Fruit fly (Drosophila melanogaster) whole organism, embryonic: ENCODE measurements around the gene bon.
A peak's percentile ranks its signal among the peaks of the same experiment; 100 is the strongest.

Experiments
- Antp ChIP-seq: fragments of 200-800 bp; sonication (Bioruptor generic); optimal IDR thresholded peaks from 3 replicates; lab custom pipeline; 2016; ENCODE audit warnings: missing biosample characterization, missing genetic modification characterization
- Awh ChIP-seq: fragments of 200-800 bp; sonication (Bioruptor generic); IDR thresholded peaks from 2 replicates; pipeline ENCODE4, ENCODE4 v1.3.6; 2022; ENCODE audit warnings: missing biosample characterization, missing genetic modification characterization
- CG10366 ChIP-seq: fragments of 200-800 bp; sonication (Bioruptor generic); IDR thresholded peaks from 2 replicates; pipeline ENCODE4 v1.3.6; 2022; ENCODE audit warnings: missing biosample characterization, missing genetic modification characterization
- CG1233 ChIP-seq: fragments of 200-800 bp; sonication (Bioruptor generic); optimal IDR thresholded peaks from 4 replicates; lab custom pipeline; 2018; ENCODE audit warnings: missing biosample characterization, mild to moderate bottlenecking, missing genetic modification characterization
- CG12769 ChIP-seq: fragments of 200-800 bp; sonication (Bioruptor generic); optimal IDR thresholded peaks from 2 replicates; lab custom pipeline; 2019; ENCODE audit warnings: missing biosample characterization, mild to moderate bottlenecking, missing genetic modification characterization, moderate library complexity
- CG13424 ChIP-seq: fragments of 200-800 bp; sonication (Bioruptor generic); optimal IDR thresholded peaks from 2 replicates; lab custom pipeline; 2019; ENCODE audit warnings: missing biosample characterization, mild to moderate bottlenecking, missing genetic modification characterization, moderate library complexity
- CG17568 ChIP-seq: fragments of 200-800 bp; sonication (Bioruptor generic); optimal IDR thresholded peaks from 2 replicates; lab custom pipeline; 2018; ENCODE audit warnings: missing biosample characterization, mild to moderate bottlenecking, missing genetic modification characterization, moderate library complexity
- CG1832 ChIP-seq: fragments of 200-800 bp; sonication (Bioruptor generic); optimal IDR thresholded peaks from 2 replicates; lab custom pipeline; 2017; ENCODE audit warnings: missing biosample characterization, mild to moderate bottlenecking, missing genetic modification characterization, inconsistent platforms
- CG2199 ChIP-seq: fragments of 200-800 bp; sonication (Bioruptor generic); IDR thresholded peaks from 3 replicates; pipeline ENCODE4 v1.3.6; 2022; ENCODE audit warnings: missing biosample characterization, missing genetic modification characterization
- CG2678 ChIP-seq: fragments of 200-800 bp; sonication (Bioruptor generic); optimal IDR thresholded peaks from 3 replicates; lab custom pipeline; 2019; ENCODE audit warnings: missing biosample characterization, mild to moderate bottlenecking, missing genetic modification characterization, moderate library complexity
- CG43689 ChIP-seq: fragments of 200-800 bp; sonication (Bioruptor generic); IDR thresholded peaks from 2 replicates; pipeline ENCODE4 v1.3.6; 2022; ENCODE audit warnings: missing biosample characterization, missing genetic modification characterization
- CG4424 ChIP-seq: fragments of 200-800 bp; sonication (Bioruptor generic); optimal IDR thresholded peaks from 3 replicates; lab custom pipeline; 2016; ENCODE audit warnings: missing biosample characterization, missing genetic modification characterization
- CG5180 ChIP-seq: fragments of 200-800 bp; sonication (Bioruptor generic); optimal IDR thresholded peaks from 3 replicates; lab custom pipeline; 2017; ENCODE audit warnings: missing biosample characterization, missing genetic modification characterization, mild to moderate bottlenecking, moderate library complexity, missing genetic modification reagents
- Camta ChIP-seq: fragments of 200-800 bp; sonication (Bioruptor generic); optimal IDR thresholded peaks from 2 replicates; lab custom pipeline; 2016; ENCODE audit warnings: missing biosample characterization, missing genetic modification characterization
- CoRest ChIP-seq: fragments of 200-800 bp; sonication (Bioruptor generic); optimal IDR thresholded peaks from 3 replicates; lab custom pipeline; 2018; ENCODE audit warnings: missing biosample characterization, mild to moderate bottlenecking, missing genetic modification characterization, moderate library complexity
- D19B ChIP-seq: fragments of 200-800 bp; sonication (Bioruptor generic); optimal IDR thresholded peaks from 2 replicates; lab custom pipeline; 2017; ENCODE audit warnings: missing biosample characterization, mild to moderate bottlenecking, missing genetic modification characterization
- HLH4C ChIP-seq: fragments of 200-800 bp; sonication (Bioruptor generic); IDR thresholded peaks from 3 replicates; pipeline ENCODE4 v1.3.6; 2022; ENCODE audit warnings: missing biosample characterization, missing genetic modification characterization; ENCODE audit not compliant: partially characterized antibody
- Hand ChIP-seq: fragments of 200-800 bp; sonication (Bioruptor generic); optimal IDR thresholded peaks from 2 replicates; lab custom pipeline; 2017; ENCODE audit warnings: mild to moderate bottlenecking, missing biosample characterization, missing genetic modification reagents, missing genetic modification characterization
- Hmr ChIP-seq: fragments of 200-800 bp; sonication (Bioruptor generic); optimal IDR thresholded peaks from 3 replicates; lab custom pipeline; 2017; ENCODE audit warnings: mild to moderate bottlenecking, missing biosample characterization, missing genetic modification reagents, missing genetic modification characterization
- Hr78 ChIP-seq, 2 experiments: fragments of 200-800 bp in 1 of 2; fragments of >200 bp in 1 of 2; sonication (Bioruptor generic) in 1 of 2; optimal IDR thresholded peaks; 2 replicates each; lab custom pipeline; 2017 to 2019; ENCODE audit warnings: missing biosample characterization in 2 of 2, missing genetic modification characterization in 2 of 2, mild to moderate bottlenecking in 1 of 2, moderate library complexity in 1 of 2
- Lpt ChIP-seq: fragments of >200 bp; optimal IDR thresholded peaks from 2 replicates; lab custom pipeline; 2018; ENCODE audit warnings: missing biosample characterization, missing genetic modification characterization
- Rx ChIP-seq: fragments of 200-800 bp; sonication (Bioruptor generic); IDR thresholded peaks from 2 replicates; pipeline ENCODE4 v1.3.6; 2022; ENCODE audit warnings: missing biosample characterization, missing genetic modification characterization
- Side ChIP-seq: fragments of 200-800 bp; sonication (Bioruptor generic); optimal IDR thresholded peaks from 2 replicates; lab custom pipeline; 2016; ENCODE audit warnings: missing biosample characterization, missing genetic modification characterization
- Sry-β ChIP-seq: fragments of 200-800 bp; sonication (Bioruptor generic); optimal IDR thresholded peaks from 2 replicates; lab custom pipeline; 2018; ENCODE audit warnings: missing biosample characterization, mild to moderate bottlenecking, missing genetic modification characterization, moderate library complexity
- Taf1 ChIP-seq: fragments of 200-800 bp; sonication (Bioruptor generic); IDR thresholded peaks from 2 replicates; pipeline ENCODE4 v1.3.6; 2022; ENCODE audit warnings: missing biosample characterization, missing genetic modification characterization
- Vsx1 ChIP-seq: fragments of 200-800 bp; sonication (Bioruptor generic); optimal IDR thresholded peaks from 2 replicates; lab custom pipeline; 2017; ENCODE audit warnings: missing biosample characterization, mild to moderate bottlenecking, missing genetic modification characterization, missing genetic modification reagents
- Xbp1 ChIP-seq: fragments of 200-800 bp; sonication (Bioruptor generic); optimal IDR thresholded peaks from 3 replicates; lab custom pipeline; 2016; ENCODE audit warnings: missing biosample characterization, mild to moderate bottlenecking, missing genetic modification characterization
- ara ChIP-seq: fragments of 200-800 bp; sonication (Bioruptor generic); IDR thresholded peaks from 2 replicates; pipeline ENCODE4 v1.3.6; 2022; ENCODE audit warnings: missing biosample characterization, missing genetic modification characterization
- bbx ChIP-seq: fragments of 200-800 bp; sonication (Bioruptor generic); IDR thresholded peaks from 2 replicates; pipeline ENCODE4 v1.3.6; 2022; ENCODE audit warnings: missing biosample characterization, missing genetic modification characterization; ENCODE audit not compliant: partially characterized antibody
- btn ChIP-seq: fragments of 200-800 bp; sonication (Bioruptor generic); optimal IDR thresholded peaks from 2 replicates; lab custom pipeline; 2016; ENCODE audit warnings: missing biosample characterization, missing genetic modification characterization
- disco-r ChIP-seq: fragments of 200-800 bp; sonication (Bioruptor generic); optimal IDR thresholded peaks from 2 replicates; lab custom pipeline; 2016; ENCODE audit warnings: missing biosample characterization, missing genetic modification characterization
- gce ChIP-seq: fragments of 200-800 bp; sonication (Bioruptor generic); IDR thresholded peaks from 3 replicates; pipeline ENCODE4 v1.3.6; 2022; ENCODE audit warnings: missing biosample characterization, missing genetic modification characterization
- lbe ChIP-seq: fragments of 200-800 bp; sonication (Bioruptor generic); optimal IDR thresholded peaks from 2 replicates; lab custom pipeline; 2016; ENCODE audit warnings: missing biosample characterization, mild to moderate bottlenecking, missing genetic modification characterization
- mam ChIP-seq: fragments of 200-800 bp; sonication (Bioruptor generic); optimal IDR thresholded peaks from 3 replicates; lab custom pipeline; 2016; ENCODE audit warnings: missing biosample characterization, missing genetic modification characterization
- nau ChIP-seq: fragments of 200-800 bp; sonication (Bioruptor generic); optimal IDR thresholded peaks from 3 replicates; lab custom pipeline; 2017; ENCODE audit warnings: missing biosample characterization, mild to moderate bottlenecking, missing genetic modification characterization, missing genetic modification reagents
- odd ChIP-seq: fragments of 200-800 bp; sonication (Bioruptor generic); optimal IDR thresholded peaks from 2 replicates; lab custom pipeline; 2017; ENCODE audit warnings: missing biosample characterization, mild to moderate bottlenecking, missing genetic modification characterization
- org-1 ChIP-seq: fragments of 200-800 bp; sonication (Bioruptor generic); optimal IDR thresholded peaks from 2 replicates; lab custom pipeline; 2017; ENCODE audit warnings: missing biosample characterization, missing genetic modification characterization
- p53 ChIP-seq: fragments of 200-800 bp; sonication (Bioruptor generic); optimal IDR thresholded peaks from 2 replicates; lab custom pipeline; 2016; ENCODE audit warnings: missing biosample characterization, missing genetic modification characterization
- row ChIP-seq: fragments of 200-800 bp; sonication (Bioruptor generic); IDR thresholded peaks from 3 replicates; pipeline ENCODE4 v1.3.6; 2022; ENCODE audit warnings: missing biosample characterization, missing genetic modification characterization
- sob ChIP-seq: fragments of 200-800 bp; sonication (Bioruptor generic); IDR thresholded peaks from 2 replicates; pipeline ENCODE4 v1.3.6; 2022; ENCODE audit warnings: missing biosample characterization, missing genetic modification characterization
- sug ChIP-seq: fragments of 200-800 bp; optimal IDR thresholded peaks from 2 replicates; lab custom pipeline; 2019; ENCODE audit warnings: missing biosample characterization, mild to moderate bottlenecking, missing genetic modification characterization, moderate library complexity
- tap ChIP-seq: fragments of 200-800 bp; optimal IDR thresholded peaks from 3 replicates; lab custom pipeline; 2019; ENCODE audit warnings: missing biosample characterization, mild to moderate bottlenecking, missing genetic modification characterization, moderate library complexity
- tin ChIP-seq: fragments of 200-800 bp; sonication (Bioruptor generic); optimal IDR thresholded peaks from 3 replicates; lab custom pipeline; 2016; ENCODE audit warnings: missing biosample characterization, missing genetic modification characterization
- unpg ChIP-seq: fragments of 200-800 bp; sonication (Bioruptor generic); optimal IDR thresholded peaks from 3 replicates; lab custom pipeline; 2018; ENCODE audit warnings: missing biosample characterization, mild to moderate bottlenecking, missing genetic modification characterization, moderate library complexity
- usp ChIP-seq: fragments of >200 bp; optimal IDR thresholded peaks from 2 replicates; lab custom pipeline; 2017; ENCODE audit warnings: missing biosample characterization, missing genetic modification characterization

The bon gene

dm6 chr3R:20549017-20549854 lies 43.7 kb upstream of the bon start (continued):
- no peak for TF ChIP-seq p53 (GFP tag; lab: Kevin White, UChicago)
- no peak for TF ChIP-seq Hmr (GFP tag; lab: Kevin White, UChicago)
- TF ChIP-seq bbx (GFP tag; lab: Robert Waterston, UW): no peak

- TF ChIP-seq Lpt (GFP tag; lab: Kevin White, UChicago) (no peak), Antp (peak; percentile 34), tap (tag; lab: Kevin White, UChicago) (peak; percentile 80), CoRest (peak; percentile 90), Hr78 (GFP tag; optimal IDR thresholded peaks at IDR 0.05; lab: Kevin White, UChicago) (peak in 1 of 2 experiments; percentile 58), Side (GFP tag; lab: Kevin White, UChicago) (no peak), sug (tag; lab: Kevin White, UChicago) (peak; percentile 87), disco-r (no peak), HLH4C (no peak), unpg (peak; percentile 88), CG1233 (GFP tag; lab: Kevin White, UChicago) (peak; percentile 80), CG1832 (GFP tag; lab: Kevin White, UChicago) (no peak), ara (GFP tag; lab: Robert Waterston, UW) (peak; percentile 84), row (GFP tag; lab: Robert Waterston, UW) (peak; percentile 97), nau (GFP tag; lab: Kevin White, UChicago) (peak; percentile 62), gce (GFP tag; lab: Robert Waterston, UW) (0 out of 3 replicates have a peak, but pooled peaks have one; percentile 20), lbe (GFP tag; lab: Kevin White, UChicago) (peak; percentile 63), odd (GFP tag; lab: Kevin White, UChicago) (peak; percentile 81), CG2199 (GFP tag; lab: Robert Waterston, UW) (no peak; the same call in 2 of the 3 replicates), tin (GFP tag; lab: Kevin White, UChicago) (peak; percentile 85), btn (no peak), usp (no peak), CG12769 (tag; lab: Kevin White, UChicago) (peak; percentile 39), org-1 (peak; percentile 72), sob (peak; percentile 84), Hand (GFP tag; lab: Kevin White, UChicago) (peak; percentile 77), Camta (GFP tag; lab: Kevin White, UChicago) (no peak), Taf1 (GFP tag; lab: Robert Waterston, UW) (peak; percentile 48; the same call in 1 of the 2 replicates), Awh (GFP tag; lab: Robert Waterston, UW) (peak; percentile 76), CG17568 (GFP tag; lab: Kevin White, UChicago) (peak; percentile 74), Vsx1 (GFP tag; lab: Kevin White, UChicago) (peak; percentile 94), Sry-β (GFP tag; lab: Kevin White, UChicago) (no peak), mam (GFP tag; lab: Kevin White, UChicago) (peak; percentile 59), Rx (peak; percentile 73), CG2678 (tag; lab: Kevin White, UChicago) (peak; percentile 93), D19B (GFP tag; lab: Kevin White, UChicago) (peak; percentile 64), CG13424 (tag; lab: Kevin White, UChicago) (peak; percentile 90), Xbp1 (GFP tag; lab: Kevin White, UChicago) (peak; percentile 84), CG10366 (GFP tag; lab: Robert Waterston, UW) (peak; percentile 85), CG4424 (GFP tag; lab: Kevin White, UChicago) (peak; percentile 89), CG5180 (GFP tag; lab: Kevin White, UChicago) (peak; percentile 89), CG43689 (GFP tag; lab: Robert Waterston, UW) (peak; percentile 37; the same call in 1 of the 2 replicates)
These were observed 42.9 kb upstream of the bon start for dm6 chr3R:20549855-20550603.
